Worm (Caenorhabditis elegans) whole organism, L4/young adult: ENCODE measurements around the gene sbsp-1.

Source experiments
- dao-5 ChIP-seq: sonication (generic microtip); optimal IDR thresholded peaks from 2 replicates; lab custom pipeline; 2016; ENCODE audit warnings: missing genotype, missing genetic modification characterization, moderate library complexity, missing compliant biosample characterization
- him-1 ChIP-seq: sonication (generic microtip); optimal IDR thresholded peaks from 2 replicates; lab custom pipeline; 2016; ENCODE audit warnings: missing genotype, missing genetic modification reagents, missing genetic modification characterization, missing compliant biosample characterization

- TF ChIP-seq him-1 (tag; lab: Kevin White, UChicago) (no peak), dao-5 (no peak)
These were observed 28.6 kb downstream of the sbsp-1 start for ce11 chrIII:10861375-10861774.
